Worm (Caenorhabditis elegans): ENCODE results near the gene fipr-8.

DNA sequence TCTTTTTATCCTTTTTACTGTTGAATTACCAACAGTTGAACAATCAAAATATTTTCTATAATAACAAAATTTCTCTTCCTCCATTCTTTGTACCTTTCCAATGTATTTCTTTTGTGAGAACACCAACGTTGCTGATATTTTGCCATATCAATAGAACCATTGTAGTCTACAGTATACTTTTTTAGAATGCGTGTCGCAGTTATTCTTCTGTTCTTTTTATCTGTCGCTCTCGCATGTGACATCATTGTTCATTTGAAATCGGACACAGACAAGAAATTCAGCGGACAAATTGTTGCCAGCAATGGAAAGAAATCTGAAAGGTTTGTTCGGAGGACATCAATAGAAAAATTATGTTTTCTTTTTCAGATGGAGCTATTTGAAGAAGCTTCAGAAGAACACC is 37.8 kb downstream of the fipr-8 start, which contains the start of gene ZK856.7:
- TF ChIP-seq dmd-4 (tag; optimal IDR thresholded peaks at IDR 0.05; ENCODE audit: borderline replicate concordance) (no peak), pha-2 (tag; optimal IDR thresholded peaks at IDR 0.05) (no peak), ceh-9 (tag; optimal IDR thresholded peaks at IDR 0.05) (no peak), pat-9 (tag; optimal IDR thresholded peaks at IDR 0.05) (no peak), ets-4 (tag; optimal IDR thresholded peaks at IDR 0.05) (no peak), pha-4 (tag; optimal IDR thresholded peaks at IDR 0.05) (no peak), ttx-3 (tag; optimal IDR thresholded peaks at IDR 0.05) (no peak)
